Worm (Caenorhabditis elegans): ENCODE results near the gene mip-1.

DNA sequence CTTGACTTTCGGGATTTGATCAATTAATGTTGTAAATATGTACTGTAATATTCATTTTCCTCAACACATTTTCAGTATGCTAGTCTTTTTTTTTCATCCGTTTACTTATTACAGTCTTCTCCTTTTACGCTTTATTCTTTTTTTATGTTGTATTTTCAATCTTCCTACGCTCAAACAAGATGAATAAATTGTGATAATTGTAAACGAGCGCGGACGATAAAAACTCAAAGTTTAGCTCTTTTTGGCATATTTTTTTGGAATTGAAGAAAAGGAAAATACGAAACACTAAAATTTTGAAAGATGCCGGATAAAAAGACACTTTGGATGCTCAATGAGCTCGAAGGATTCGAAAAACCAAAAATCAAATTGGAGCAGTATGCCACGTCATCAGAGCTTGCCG is 9.8 kb downstream of the mip-1 start, which contains the start of gene metl-5:
- TF ChIP-seq eyg-1 (tag; optimal IDR thresholded peaks at IDR 0.05) (no peak), unc-86 (tag; optimal IDR thresholded peaks at IDR 0.05) (no peak), lim-6 (tag; optimal IDR thresholded peaks at IDR 0.05) (no peak), sdc-2 (tag; optimal IDR thresholded peaks at IDR 0.05) (no peak), hlh-8 (tag; optimal IDR thresholded peaks at IDR 0.05) (no peak), ztf-16 (tag; optimal IDR thresholded peaks at IDR 0.05) (no peak), pqm-1 (tag; optimal IDR thresholded peaks at IDR 0.05) (no peak), nhr-11 (tag; optimal IDR thresholded peaks at IDR 0.05) (no peak), elt-2 (tag; optimal IDR thresholded peaks at IDR 0.05) (no peak), fkh-10 (GFP tag; optimal IDR thresholded peaks at IDR 0.05) (no peak)

All from whole organism, late embryonic.